Worm (Caenorhabditis elegans) whole organism, early embryonic: Measurements from ENCODE around the gene twk-44.

Source experiments
- B0310.2 ChIP-seq: sonication (generic microtip); optimal IDR thresholded peaks from 2 replicates; lab custom pipeline; 2016; ENCODE audit warnings: mild to moderate bottlenecking, missing genetic modification characterization, missing compliant biosample characterization
- F13C5.2 ChIP-seq: sonication (generic microtip); optimal IDR thresholded peaks from 2 replicates; lab custom pipeline; 2017; ENCODE audit warnings: mild to moderate bottlenecking, missing genetic modification characterization, inconsistent platforms, missing compliant biosample characterization
- aly-1 ChIP-seq: sonication (generic microtip); optimal IDR thresholded peaks from 2 replicates; lab custom pipeline; 2016; ENCODE audit warnings: missing genetic modification characterization, missing compliant biosample characterization
- ama-1 ChIP-seq: fragments of 150-350 bp; optimal IDR thresholded peaks from 2 replicates; lab custom pipeline; 2014
- ceh-13 ChIP-seq: fragments of 200-800 bp; sonication (Bioruptor generic); optimal IDR thresholded peaks from 2 replicates; lab custom pipeline; 2018; ENCODE audit warnings: mild to moderate bottlenecking, missing genetic modification characterization, missing compliant biosample characterization
- ceh-36 ChIP-seq: sonication (generic microtip); optimal IDR thresholded peaks from 2 replicates; lab custom pipeline; 2016; ENCODE audit warnings: missing genetic modification characterization, inconsistent platforms, missing compliant biosample characterization
- ets-7 ChIP-seq: sonication (generic microtip); optimal IDR thresholded peaks from 2 replicates; lab custom pipeline; 2016; ENCODE audit warnings: missing genotype, missing genetic modification characterization, missing compliant biosample characterization
- flt-1 ChIP-seq: fragments of 200-800 bp; sonication (Bioruptor generic); IDR thresholded peaks from 2 replicates; pipeline ENCODE4 v1.3.6; 2022; ENCODE audit warnings: missing genetic modification characterization, missing compliant biosample characterization
- hmbx-1 ChIP-seq: sonication (generic microtip); optimal IDR thresholded peaks from 2 replicates; lab custom pipeline; 2016; ENCODE audit warnings: mild to moderate bottlenecking, missing genetic modification characterization, missing compliant biosample characterization
- hmg-4 ChIP-seq: fragments of 200-800 bp; sonication (Bioruptor generic); optimal IDR thresholded peaks from 2 replicates; lab custom pipeline; 2018; ENCODE audit warnings: mild to moderate bottlenecking, missing genetic modification characterization, missing compliant biosample characterization
- hnd-1 ChIP-seq: sonication (generic microtip); optimal IDR thresholded peaks from 2 replicates; lab custom pipeline; 2016; ENCODE audit warnings: missing genetic modification characterization, missing compliant biosample characterization
- pes-1 ChIP-seq: fragments of 200-800 bp; sonication (Bioruptor generic); IDR thresholded peaks from 2 replicates; pipeline ENCODE4 v1.3.6; 2022; ENCODE audit warnings: missing genetic modification reagents, missing genetic modification characterization, missing compliant biosample characterization
- scrt-1 ChIP-seq: fragments of 200-800 bp; sonication (Bioruptor generic); IDR thresholded peaks from 2 replicates; pipeline ENCODE4 v1.3.6; 2022; ENCODE audit warnings: missing genetic modification characterization, missing compliant biosample characterization
- sea-1 ChIP-seq: fragments of 200-800 bp; sonication (Bioruptor generic); conservative IDR thresholded peaks from 2 replicates; pipeline ENCODE4 v1.3.6; 2022; ENCODE audit warnings: missing genetic modification characterization, missing compliant biosample characterization
- tbx-11 ChIP-seq: fragments of 200-800 bp; sonication (Bioruptor generic); IDR thresholded peaks from 2 replicates; pipeline ENCODE4 v1.3.6; 2022; ENCODE audit warnings: missing genetic modification characterization, missing compliant biosample characterization
- tbx-37 ChIP-seq: fragments of 200-800 bp; sonication (Bioruptor generic); conservative IDR thresholded peaks from 2 replicates; pipeline ENCODE4 v1.3.6; 2022; ENCODE audit warnings: missing genetic modification reagents, missing genetic modification characterization, missing compliant biosample characterization
- tra-4 ChIP-seq: sonication (generic microtip); optimal IDR thresholded peaks from 2 replicates; lab custom pipeline; 2017; ENCODE audit warnings: missing genetic modification characterization, missing compliant biosample characterization

twk-44 gene

DNA sequence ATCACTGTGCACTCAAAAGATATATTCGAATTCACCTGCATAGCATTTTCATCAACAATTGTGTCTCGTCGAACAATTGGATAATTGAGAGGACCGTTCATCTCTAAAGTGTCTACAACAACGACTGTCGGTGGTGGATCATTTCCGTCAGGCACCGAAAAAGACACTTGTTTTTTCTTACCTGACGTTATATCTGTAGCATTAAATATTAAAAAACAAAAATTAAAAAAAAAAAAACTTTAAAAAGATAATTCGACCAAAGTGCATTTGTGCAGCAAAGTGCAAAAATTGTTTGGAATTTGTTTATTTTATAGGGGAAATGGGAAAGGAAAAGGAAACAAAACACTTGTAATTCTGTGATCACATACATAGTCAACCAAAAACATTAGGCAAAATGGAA, at the start of gene twk-44:
Gene twk-44 (minus strand): TSS at position 101 of the 400 bp plus-strand sequence.
- no peak for TF ChIP-seq aly-1
- no peak for TF ChIP-seq hmbx-1 (tag; lab: Kevin White, UChicago)
- no peak for TF ChIP-seq ama-1 (lab: Kevin White, UChicago)
- TF ChIP-seq hnd-1: no peak
- no peak for TF ChIP-seq tbx-37
- no peak for TF ChIP-seq B0310.2 (tag; lab: Kevin White, UChicago)
- no peak for TF ChIP-seq flt-1 (GFP tag; lab: Robert Waterston, UW)
- TF ChIP-seq scrt-1: no peak
- TF ChIP-seq sea-1 (GFP tag; lab: Robert Waterston, UW): no peak
- TF ChIP-seq tra-4 (tag; lab: Kevin White, UChicago): no peak
- TF ChIP-seq F13C5.2 (tag; lab: Kevin White, UChicago): no peak
- no peak for TF ChIP-seq ceh-36
- TF ChIP-seq ets-7: no peak
- no peak for TF ChIP-seq ceh-13
- no peak for TF ChIP-seq hmg-4
- no peak for TF ChIP-seq pes-1 (GFP tag; lab: Robert Waterston, UW)
- no peak for TF ChIP-seq tbx-11

DNA sequence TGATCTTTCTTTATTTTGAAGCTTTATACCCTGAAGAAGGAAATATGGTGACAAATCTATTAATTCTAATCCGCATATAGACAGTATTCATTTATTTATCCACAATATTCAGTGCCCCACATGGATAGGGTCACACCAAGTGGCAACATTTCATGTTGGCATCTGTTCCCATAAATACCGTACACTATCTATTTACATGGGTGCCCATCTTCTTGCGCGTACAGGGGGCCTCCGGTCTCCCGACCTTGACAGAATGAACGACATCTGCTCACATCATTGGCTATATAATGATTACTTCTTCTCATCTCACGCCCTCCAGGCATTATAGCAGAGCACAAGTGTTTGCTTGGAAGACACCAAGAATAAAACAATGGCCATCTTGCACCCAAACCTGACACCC, 48.7 kb upstream of the twk-44 start:
- TF ChIP-seq aly-1: no peak
- TF ChIP-seq sea-1 (GFP tag; lab: Robert Waterston, UW): 0 out of 2 replicates have a peak, but pooled peaks have one; percentile 23

DNA sequence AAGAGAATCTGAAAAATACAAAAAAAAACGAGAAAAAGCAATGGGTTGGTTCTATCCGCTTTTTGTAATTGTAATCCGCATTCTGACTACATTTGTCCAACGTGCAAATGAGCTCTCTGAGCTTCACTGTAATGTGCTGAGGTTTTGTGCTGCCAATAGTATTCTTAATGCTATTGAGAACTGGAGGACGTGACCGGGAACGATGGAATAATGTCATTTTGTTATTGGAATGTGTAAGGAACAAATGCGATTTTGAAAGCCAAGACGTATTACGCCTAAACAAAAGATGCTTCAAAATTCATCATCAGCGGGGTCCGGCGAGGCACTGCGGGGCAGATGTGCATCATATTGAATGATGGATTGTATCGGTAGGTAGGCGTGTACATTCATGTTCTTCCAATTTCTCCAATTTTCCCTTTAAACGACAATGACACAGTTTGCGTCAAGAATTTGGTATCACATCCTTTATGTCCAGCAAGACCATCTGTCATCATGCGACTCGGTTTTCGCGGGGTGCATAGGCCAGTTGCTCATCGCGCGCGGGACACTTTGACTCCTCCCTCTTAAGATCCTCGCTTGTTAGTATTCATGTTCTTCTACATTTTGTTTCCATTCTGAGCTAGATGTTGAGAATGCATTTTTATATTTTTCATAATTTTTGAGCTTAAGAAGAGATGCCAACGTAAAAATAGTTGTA, 46.3 kb upstream of the twk-44 start:
- no peak for TF ChIP-seq F13C5.2 (tag; lab: Kevin White, UChicago)
- no peak for TF ChIP-seq hnd-1
- no peak for TF ChIP-seq hmbx-1 (tag; lab: Kevin White, UChicago)
- TF ChIP-seq aly-1: no peak
- no peak for TF ChIP-seq tbx-37
- no peak for TF ChIP-seq flt-1 (GFP tag; lab: Robert Waterston, UW)
- no peak for TF ChIP-seq hmg-4
- no peak for TF ChIP-seq B0310.2 (tag; lab: Kevin White, UChicago)
- TF ChIP-seq sea-1 (GFP tag; lab: Robert Waterston, UW): no peak
- no peak for TF ChIP-seq ceh-36
- TF ChIP-seq ceh-13: no peak

DNA sequence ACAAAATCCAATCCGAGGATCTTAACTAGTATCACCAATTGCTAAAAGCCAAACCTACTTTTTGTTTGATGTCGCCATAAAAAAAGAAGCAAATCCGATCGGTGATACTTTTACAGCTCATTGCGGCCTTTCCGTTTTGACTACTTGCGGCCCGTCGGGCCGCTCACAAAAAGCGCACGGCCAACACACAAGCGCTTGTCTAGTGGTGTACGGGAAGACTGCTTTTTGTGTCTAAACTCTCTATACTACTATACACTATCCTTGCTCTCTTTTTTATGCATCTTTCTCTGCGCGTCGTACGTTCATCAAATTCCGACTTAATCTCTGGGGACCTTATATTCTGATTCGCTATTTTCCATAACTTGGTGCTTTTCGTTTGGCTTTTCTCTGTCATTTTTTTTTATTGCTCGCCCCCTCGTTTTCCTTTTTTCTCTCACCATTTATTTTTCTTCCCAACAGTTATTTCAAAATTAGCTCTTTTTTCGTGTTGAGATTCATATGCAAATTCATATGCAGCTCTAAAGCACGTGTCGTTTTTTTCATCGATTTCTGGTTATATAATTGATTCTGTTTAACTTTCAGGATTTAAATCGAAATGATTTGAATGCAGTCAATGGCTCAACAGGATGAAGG, 39.7 kb upstream of the twk-44 start, which contains the start of gene noca-2:
Gene noca-2 (plus strand): TSS at position 583 of the 633 bp plus-strand sequence.
- TF ChIP-seq tra-4 (tag; lab: Kevin White, UChicago) (no peak), hmbx-1 (tag; lab: Kevin White, UChicago) (no peak), hmg-4 (peak; percentile 64), hnd-1 (peak; percentile 12), ets-7 (no peak), tbx-37 (no peak), ama-1 (lab: Kevin White, UChicago) (no peak), scrt-1 (no peak)

DNA sequence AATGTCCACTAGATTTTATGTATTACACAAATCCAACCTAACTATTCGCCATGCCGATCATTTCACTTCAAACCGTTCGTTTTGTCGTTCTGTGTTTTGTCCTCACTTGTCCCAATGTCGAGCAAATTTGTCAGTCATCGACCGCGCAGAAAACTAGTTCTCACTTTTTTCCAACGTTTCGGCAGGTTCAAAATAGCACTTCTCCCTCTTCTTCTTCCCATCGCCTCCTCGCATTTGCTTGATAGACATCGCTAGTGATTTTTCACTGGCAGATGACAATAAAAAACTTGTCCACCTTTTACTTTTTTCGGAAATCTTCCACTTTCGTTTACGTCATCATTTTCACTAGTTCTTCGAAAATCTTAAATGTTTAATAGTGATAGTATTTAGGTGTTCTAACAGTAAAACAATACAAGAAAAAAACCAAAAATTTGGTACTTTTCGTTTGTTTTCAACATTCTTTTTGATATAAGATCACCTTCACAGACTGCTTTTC, 38.7 kb upstream of the twk-44 start:
- no peak for TF ChIP-seq tra-4 (tag; lab: Kevin White, UChicago)
- no peak for TF ChIP-seq hmbx-1 (tag; lab: Kevin White, UChicago)
- TF ChIP-seq ama-1 (lab: Kevin White, UChicago): no peak
- TF ChIP-seq ceh-13: no peak
- no peak for TF ChIP-seq ets-7
- TF ChIP-seq ceh-36: no peak
- no peak for TF ChIP-seq scrt-1
- no peak for TF ChIP-seq sea-1 (GFP tag; lab: Robert Waterston, UW)

DNA sequence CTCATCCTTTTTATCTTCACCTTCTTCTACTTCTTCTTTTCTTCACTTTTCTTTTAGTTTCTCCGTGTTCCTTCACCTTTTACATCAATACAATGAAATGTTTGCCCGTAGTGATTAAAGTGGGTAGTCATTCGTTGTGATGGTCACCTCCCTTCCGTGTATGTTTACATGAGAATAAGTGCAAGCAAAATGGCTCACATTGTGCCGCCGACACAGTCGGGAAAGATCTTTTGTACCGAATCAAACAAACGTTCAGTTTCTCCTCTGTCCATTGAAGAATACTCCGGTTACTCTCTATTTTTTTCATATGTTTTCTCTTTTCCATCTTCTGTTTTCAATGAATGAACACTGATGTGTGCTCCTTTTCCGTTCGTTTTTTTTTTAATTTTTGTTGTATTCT, 37.3 kb upstream of the twk-44 start:
- no peak for TF ChIP-seq sea-1 (GFP tag; lab: Robert Waterston, UW)
- TF ChIP-seq ama-1 (lab: Kevin White, UChicago): no peak
- TF ChIP-seq tbx-11: no peak

DNA sequence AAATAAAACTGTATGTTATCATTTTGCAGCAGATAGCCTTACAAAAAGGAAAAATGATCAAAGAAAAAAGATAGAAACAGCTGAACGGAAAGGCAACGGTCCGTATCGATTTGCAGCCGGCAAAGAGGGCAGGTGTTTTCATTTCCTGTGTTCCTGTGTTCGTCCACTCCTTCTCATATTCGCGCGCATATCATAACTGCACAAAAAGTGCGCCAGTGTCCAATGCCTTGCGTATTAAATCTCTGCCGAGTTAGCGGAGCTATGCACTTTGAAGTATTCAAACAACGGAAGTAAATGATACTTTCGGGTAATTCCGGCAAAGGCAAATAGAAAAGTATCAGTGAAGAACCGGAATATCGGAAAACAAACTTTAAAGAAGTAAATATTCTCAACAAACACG, 35.6 kb upstream of the twk-44 start:
- peak; percentile 8 for TF ChIP-seq ceh-36
- TF ChIP-seq tra-4 (tag; lab: Kevin White, UChicago): no peak
- TF ChIP-seq flt-1 (GFP tag; lab: Robert Waterston, UW): 0 out of 2 replicates have a peak, but pooled peaks have one; percentile 16
- TF ChIP-seq hmg-4: peak; percentile 43
- TF ChIP-seq sea-1 (GFP tag; lab: Robert Waterston, UW): no peak
- TF ChIP-seq aly-1: no peak
- TF ChIP-seq pes-1 (GFP tag; lab: Robert Waterston, UW): no peak

DNA sequence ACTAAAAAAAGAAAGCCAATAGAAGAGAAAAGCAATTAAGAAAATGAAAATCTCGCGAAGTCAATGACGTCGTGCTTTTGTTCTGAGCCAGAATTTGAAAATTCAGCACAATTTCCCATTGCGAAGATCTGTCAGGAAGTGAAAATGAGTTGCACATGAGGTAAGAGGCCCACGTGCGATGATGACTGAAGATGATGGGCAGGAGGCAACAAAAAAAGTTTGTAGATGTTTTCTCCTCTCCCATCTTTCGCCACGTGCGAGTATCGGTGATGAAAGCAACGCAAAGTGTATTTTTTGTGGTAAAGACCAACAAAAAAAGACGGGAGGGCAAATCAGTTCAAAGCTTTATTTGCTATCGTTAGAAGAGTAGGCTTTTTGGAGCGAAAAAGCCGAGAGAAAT, 35.2 kb upstream of the twk-44 start:
- TF ChIP-seq F13C5.2 (tag; lab: Kevin White, UChicago): no peak
- TF ChIP-seq tbx-37: no peak
- TF ChIP-seq flt-1 (GFP tag; lab: Robert Waterston, UW): no peak
- TF ChIP-seq hmg-4: no peak
- no peak for TF ChIP-seq tbx-11
- no peak for TF ChIP-seq aly-1
- TF ChIP-seq hnd-1: no peak
- no peak for TF ChIP-seq sea-1 (GFP tag; lab: Robert Waterston, UW)
- no peak for TF ChIP-seq pes-1 (GFP tag; lab: Robert Waterston, UW)
- no peak for TF ChIP-seq ama-1 (lab: Kevin White, UChicago)
- no peak for TF ChIP-seq B0310.2 (tag; lab: Kevin White, UChicago)
